Worm (Caenorhabditis elegans): ENCODE measurements around the gene F07G6.10.
"Not testable (repeated sequence)": the region's sequence is repeated elsewhere in the genome, so short reads cannot be mapped to it uniquely, and the experiment has no call there.

F07G6.10 gene

ce11 chrX:1729558-1729957 lies 8.1 kb upstream of the F07G6.10 start, which contains the start of gene dgn-3:
Gene dgn-3 (plus strand): TSS chrX:1729858.
- no peak for TF ChIP-seq R02D3.7 (tag; optimal IDR thresholded peaks at IDR 0.05)
- TF ChIP-seq unc-62 (GFP tag; optimal IDR thresholded peaks at IDR 0.05), result no peak
- no peak for TF ChIP-seq ZK546.5 (tag; optimal IDR thresholded peaks at IDR 0.05)
- no peak for TF ChIP-seq nhr-237 (tag; optimal IDR thresholded peaks at IDR 0.05)

ce11 chrX:1735941-1736340 lies 1.8 kb upstream of the F07G6.10 start, which contains the start of gene F07G6.12:
Gene F07G6.12 (plus strand): TSS chrX:1736241.
- TF ChIP-seq alr-1 (tag; optimal IDR thresholded peaks at IDR 0.05) (no peak), nhr-6 (tag; optimal IDR thresholded peaks at IDR 0.05) (no peak), mdl-1 (tag; optimal IDR thresholded peaks at IDR 0.05) (no peak), mab-5 (tag; optimal IDR thresholded peaks at IDR 0.05) (no peak), crh-2 (tag; optimal IDR thresholded peaks at IDR 0.05) (no peak)

- not testable (repeated sequence) for TF ChIP-seq peb-1, ztf-4, fos-1 (tag; optimal IDR thresholded peaks at IDR 0.05)
These were observed 4.8 kb downstream of the F07G6.10 start, which contains the start of gene Y75D11A.2 for ce11 chrX:1742530-1742929. Gene Y75D11A.2 (plus strand): TSS chrX:1742830.

- not testable (repeated sequence) for TF ChIP-seq alr-1, ZK546.5, F13H6.1 (tag; optimal IDR thresholded peaks at IDR 0.05)
These were observed 8.4 kb downstream of the F07G6.10 start, which contains the start of gene Y75D11A.3 for ce11 chrX:1746117-1746516. Gene Y75D11A.3 (minus strand): TSS chrX:1746217.

ce11 chrX:1748476-1748875 lies 10.8 kb downstream of the F07G6.10 start, which contains the start of gene Y75D11A.6:
Gene Y75D11A.6 (minus strand): TSS chrX:1748576.
- TF ChIP-seq nhr-21, mdl-1, zag-1 (tag; optimal IDR thresholded peaks at IDR 0.05): not testable (repeated sequence)

ce11 chrX:1769636-1770035 lies 31.9 kb downstream of the F07G6.10 start:
- no peak for TF ChIP-seq unc-39 (tag; optimal IDR thresholded peaks at IDR 0.05)
- no peak for TF ChIP-seq ztf-1 (GFP tag; conservative IDR thresholded peaks at IDR 0.05)
- TF ChIP-seq R02D3.7 (tag; optimal IDR thresholded peaks at IDR 0.05), result no peak
- no peak for TF ChIP-seq sma-3 (GFP tag; optimal IDR thresholded peaks at IDR 0.05)
- no peak for TF ChIP-seq crh-2 (tag; optimal IDR thresholded peaks at IDR 0.05)
- TF ChIP-seq mab-5 (tag; optimal IDR thresholded peaks at IDR 0.05), result no peak
- no peak for TF ChIP-seq snpc-4 (tag; optimal IDR thresholded peaks at IDR 0.05)
- no peak for TF ChIP-seq Y55F3AM.14 (GFP tag; optimal IDR thresholded peaks at IDR 0.05)
- TF ChIP-seq nhr-12 (tag; optimal IDR thresholded peaks at IDR 0.05), result no peak
- no peak for TF ChIP-seq ceh-82 (tag; optimal IDR thresholded peaks at IDR 0.05)
- TF ChIP-seq ztf-11 (tag; optimal IDR thresholded peaks at IDR 0.05), result no peak
- no peak for TF ChIP-seq peb-1 (tag; optimal IDR thresholded peaks at IDR 0.05)

ce11 chrX:1777988-1778387 lies 40.3 kb downstream of the F07G6.10 start, which contains the start of gene elc-2:
Gene elc-2 (minus strand): TSS chrX:1778088.
- TF ChIP-seq egl-27 (tag; optimal IDR thresholded peaks at IDR 0.05) (no peak), unc-39 (tag; optimal IDR thresholded peaks at IDR 0.05) (no peak), lsy-2 (tag; optimal IDR thresholded peaks at IDR 0.05) (no peak), sem-4 (tag; optimal IDR thresholded peaks at IDR 0.05) (no peak), Y55F3AM.14 (GFP tag; optimal IDR thresholded peaks at IDR 0.05) (no peak), nhr-10 (tag; optimal IDR thresholded peaks at IDR 0.05) (no peak), lin-39 (tag; optimal IDR thresholded peaks at IDR 0.05) (no peak), sma-9 (GFP tag; optimal IDR thresholded peaks at IDR 0.05) (no peak), sma-9 (tag; optimal IDR thresholded peaks at IDR 0.05) (no peak), lin-13 (GFP tag; optimal IDR thresholded peaks at IDR 0.05) (no peak), nhr-23 (tag; optimal IDR thresholded peaks at IDR 0.05) (no peak), ZK546.5 (tag; optimal IDR thresholded peaks at IDR 0.05) (no peak), ztf-1 (GFP tag; conservative IDR thresholded peaks at IDR 0.05) (no peak), crh-2 (tag; optimal IDR thresholded peaks at IDR 0.05) (no peak), dmd-4 (tag; optimal IDR thresholded peaks at IDR 0.05) (no peak), sma-3 (GFP tag; optimal IDR thresholded peaks at IDR 0.05) (no peak), ama-1 (optimal IDR thresholded peaks at IDR 0.05) (no peak), ceh-82 (tag; optimal IDR thresholded peaks at IDR 0.05) (no peak), alr-1 (tag; optimal IDR thresholded peaks at IDR 0.05) (no peak)
